Worm (Caenorhabditis elegans): Measurements from ENCODE around the gene dcr-1.

The dcr-1 gene

DNA sequence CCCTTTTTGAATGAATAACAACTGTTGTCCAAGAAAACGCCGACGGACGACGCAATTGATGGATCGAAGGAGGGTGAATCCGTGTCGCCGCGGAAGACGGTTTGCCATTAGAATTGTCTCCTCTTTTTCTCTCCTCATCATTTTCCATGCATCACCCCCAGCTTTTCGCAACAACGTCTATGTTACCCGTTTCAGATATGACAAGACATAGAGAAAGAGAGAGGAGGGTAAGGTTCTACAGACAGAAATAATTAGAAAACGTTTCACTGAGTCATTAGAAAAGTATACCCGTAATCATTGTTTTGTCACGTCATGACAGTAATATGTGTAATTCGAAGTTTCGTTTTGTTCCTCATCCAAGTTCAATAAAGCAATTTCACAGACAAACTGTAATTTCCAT, 25.7 kb upstream of the dcr-1 start:
- no peak for TF ChIP-seq lir-3 (tag; optimal IDR thresholded peaks at IDR 0.05; ENCODE audit: poor library complexity)
- TF ChIP-seq hlh-4 (tag; optimal IDR thresholded peaks at IDR 0.05), result no peak
- TF ChIP-seq zip-4 (GFP tag; optimal IDR thresholded peaks at IDR 0.05), result no peak
- TF ChIP-seq nhr-19 (GFP tag; conservative IDR thresholded peaks at IDR 0.05), result no peak
- no peak for TF ChIP-seq efl-1 (optimal IDR thresholded peaks at IDR 0.05)
- TF ChIP-seq efl-1 (GFP tag; optimal IDR thresholded peaks at IDR 0.05 in 1 of 2), result peak in 1 of 2 experiments; percentile 88
- no peak for TF ChIP-seq efl-3 (GFP tag; optimal IDR thresholded peaks at IDR 0.05)
- no peak for TF ChIP-seq nhr-84 (tag; optimal IDR thresholded peaks at IDR 0.05)
- TF ChIP-seq xbp-1 (tag; optimal IDR thresholded peaks at IDR 0.05), result no peak
- no peak for TF ChIP-seq ceh-8 (GFP tag; optimal IDR thresholded peaks at IDR 0.05)
- peak; percentile 12 for TF ChIP-seq blmp-1 (tag; optimal IDR thresholded peaks at IDR 0.05)

DNA sequence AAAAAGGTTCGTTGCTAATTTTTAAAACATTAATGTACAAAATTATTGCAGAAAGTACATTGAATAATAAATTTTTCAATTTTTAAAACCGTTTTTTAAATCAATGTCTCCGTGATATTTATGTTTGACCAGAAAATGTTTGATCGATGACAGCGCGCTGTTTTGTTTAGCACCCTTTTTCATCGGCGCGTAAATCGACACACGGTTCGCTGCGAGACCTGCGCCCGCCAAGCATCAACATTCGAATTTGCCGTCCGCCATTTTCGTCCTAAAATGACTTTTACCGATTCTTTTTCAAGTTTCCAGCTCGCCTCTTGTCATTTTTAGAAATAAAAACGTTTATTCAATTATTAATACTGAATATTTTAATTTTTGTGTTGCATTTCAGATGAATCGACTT, 20.9 kb upstream of the dcr-1 start, which contains the start of gene plk-1:
Gene plk-1 (plus strand): TSS at position 389 of the 400 bp plus-strand sequence.
- TF ChIP-seq ceh-63 (GFP tag; optimal IDR thresholded peaks at IDR 0.05) (no peak), fkh-10 (GFP tag; optimal IDR thresholded peaks at IDR 0.05) (no peak), nhr-47 (tag; optimal IDR thresholded peaks at IDR 0.05) (peak; percentile 29), mep-1 (tag; optimal IDR thresholded peaks at IDR 0.05) (peak; percentile 19), elt-2 (tag; optimal IDR thresholded peaks at IDR 0.05) (no peak), fkh-8 (tag; optimal IDR thresholded peaks at IDR 0.05) (no peak), rnt-1 (tag; optimal IDR thresholded peaks at IDR 0.05) (peak; percentile 33), mdl-1 (tag; optimal IDR thresholded peaks at IDR 0.05) (peak in 1 of 2 experiments; percentile 2), lsy-2 (tag; optimal IDR thresholded peaks at IDR 0.05) (peak; percentile 43 to 68), sup-37 (GFP tag; optimal IDR thresholded peaks at IDR 0.05) (no peak), nhr-20 (tag; optimal IDR thresholded peaks at IDR 0.05) (peak; percentile 22), snu-23 (GFP tag; optimal IDR thresholded peaks at IDR 0.05) (peak; percentile 50), jun-1 (tag; optimal IDR thresholded peaks at IDR 0.05) (no peak), lin-14 (GFP tag; optimal IDR thresholded peaks at IDR 0.05) (peak; percentile 14), unc-62 (GFP tag; optimal IDR thresholded peaks at IDR 0.05) (no peak), vab-15 (tag; optimal IDR thresholded peaks at IDR 0.05) (no peak), nhr-28 (tag; optimal IDR thresholded peaks at IDR 0.05) (no peak), Y116A8C.19 (tag; optimal IDR thresholded peaks at IDR 0.05; ENCODE audit: borderline replicate concordance) (no peak), nhr-84 (tag; optimal IDR thresholded peaks at IDR 0.05) (no peak), sox-4 (tag; optimal IDR thresholded peaks at IDR 0.05) (no peak), skn-1 (tag; optimal IDR thresholded peaks at IDR 0.05) (no peak), dpl-1 (GFP tag; optimal IDR thresholded peaks at IDR 0.05) (peak; percentile 79 to 86 (median 82)), xbp-1 (tag; optimal IDR thresholded peaks at IDR 0.05) (peak; percentile 18), efl-1 (optimal IDR thresholded peaks at IDR 0.05) (peak; percentile 81 to 89), efl-1 (GFP tag; optimal IDR thresholded peaks at IDR 0.05 in 1 of 2) (peak; percentile 84 to 98), nhr-85 (tag) (peak; percentile 46), F16B12.6 (tag; optimal IDR thresholded peaks at IDR 0.05) (peak; percentile 15), unc-98 (GFP tag; IDR thresholded peaks at IDR 0.05) (no peak), ztf-4 (tag; optimal IDR thresholded peaks at IDR 0.05) (no peak), blmp-1 (tag; optimal IDR thresholded peaks at IDR 0.05) (peak; percentile 26), ceh-88 (GFP tag; IDR thresholded peaks at IDR 0.05) (no peak), nhr-11 (tag; optimal IDR thresholded peaks at IDR 0.05) (no peak), nhr-71 (tag; optimal IDR thresholded peaks at IDR 0.05) (peak; percentile 35), lin-35 (GFP tag; optimal IDR thresholded peaks at IDR 0.05) (peak; percentile 72 to 91), ceh-82 (tag; optimal IDR thresholded peaks at IDR 0.05) (peak in 1 of 3 experiments; percentile 25), irx-1 (tag; optimal IDR thresholded peaks at IDR 0.05) (no peak), pax-3 (tag; optimal IDR thresholded peaks at IDR 0.05) (no peak), lir-3 (tag; optimal IDR thresholded peaks at IDR 0.05; ENCODE audit: poor library complexity) (no peak), nhr-12 (tag; optimal IDR thresholded peaks at IDR 0.05) (no peak), C04F5.9 (tag; optimal IDR thresholded peaks at IDR 0.05) (no peak), zip-4 (GFP tag; optimal IDR thresholded peaks at IDR 0.05) (no peak), C16A3.4 (tag; optimal IDR thresholded peaks at IDR 0.05) (no peak), sptf-1 (tag; optimal IDR thresholded peaks at IDR 0.05) (no peak)

Data from whole organism, L1 larva.